Fruit fly (Drosophila melanogaster): Measurements from ENCODE around the gene CG5953.

CG5953 gene

DNA sequence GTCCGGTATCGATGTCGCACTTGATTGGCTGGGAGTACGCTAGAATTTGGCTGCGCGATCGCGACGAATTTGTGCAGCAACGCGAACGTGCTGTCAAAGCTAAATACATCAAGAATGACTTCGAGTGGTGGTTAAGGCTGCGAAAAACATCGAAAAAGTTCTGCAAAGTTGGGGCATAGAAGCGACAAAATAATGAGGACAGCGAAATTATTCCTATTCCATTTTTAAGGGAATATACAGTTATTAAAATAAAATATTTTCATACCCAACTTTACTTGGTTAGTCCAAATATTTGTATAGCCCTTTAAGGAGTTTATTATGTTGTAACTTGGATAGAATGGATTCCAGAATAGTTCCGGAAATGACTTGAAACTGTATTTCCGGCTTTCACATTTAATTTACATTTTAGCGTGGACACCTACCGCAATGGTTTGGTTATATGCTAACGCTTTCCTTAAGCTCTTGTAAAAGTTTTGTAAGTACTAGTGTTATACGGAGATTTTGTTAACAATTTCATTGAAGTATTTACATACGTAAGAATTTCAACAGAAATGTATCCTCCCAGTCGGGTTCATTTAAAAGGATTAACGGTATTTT is 10.4 kb upstream of the CG5953 start (continued):
- peak; percentile 22 for TF ChIP-seq tin (GFP tag; optimal IDR thresholded peaks at IDR 0.05)
- TF ChIP-seq tna (GFP tag; IDR thresholded peaks at IDR 0.05; ENCODE audit: partially characterized antibody) = no peak
- TF ChIP-seq H2.0 (GFP tag; IDR thresholded peaks at IDR 0.05) = peak; percentile 40; the same call in 1 of the 2 replicates
- TF ChIP-seq CrebB (tag; optimal IDR thresholded peaks at IDR 0.05) = peak; percentile 93
- no peak for TF ChIP-seq CG9727 (GFP tag; optimal IDR thresholded peaks at IDR 0.05)
- TF ChIP-seq zf30C (GFP tag; optimal IDR thresholded peaks at IDR 0.05) = no peak
- peak; percentile 77 for TF ChIP-seq CG12744 (GFP tag; optimal IDR thresholded peaks at IDR 0.05)
- peak; percentile 57 for TF ChIP-seq Sox102F (GFP tag; optimal IDR thresholded peaks at IDR 0.05)
- TF ChIP-seq E2f2 (GFP tag; IDR thresholded peaks at IDR 0.05) = peak; percentile 42; the same call in 1 of the 2 replicates
- TF ChIP-seq Elba2 (GFP tag; optimal IDR thresholded peaks at IDR 0.05) = no peak
- TF ChIP-seq Max (GFP tag; optimal IDR thresholded peaks at IDR 0.05) = no peak
- peak; percentile 60 to 79 for TF ChIP-seq Hr51 (GFP tag; optimal IDR thresholded peaks at IDR 0.05)
- no peak for TF ChIP-seq prd (optimal IDR thresholded peaks at IDR 0.05)
- no peak for TF ChIP-seq prd (GFP tag; IDR thresholded peaks at IDR 0.05)
- peak; percentile 74 for TF ChIP-seq CG6254 (GFP tag; optimal IDR thresholded peaks at IDR 0.05)
- TF ChIP-seq unpg (GFP tag; optimal IDR thresholded peaks at IDR 0.05) = peak; percentile 87
- peak; percentile 81 for TF ChIP-seq p53 (GFP tag; optimal IDR thresholded peaks at IDR 0.05)
- TF ChIP-seq onecut (GFP tag; IDR thresholded peaks at IDR 0.05) = no peak
- TF ChIP-seq gem (tag; optimal IDR thresholded peaks at IDR 0.05) = peak; percentile 65
- peak; percentile 66 for TF ChIP-seq crc (GFP tag; optimal IDR thresholded peaks at IDR 0.05)
- no peak for TF ChIP-seq GATAe (GFP tag; conservative IDR thresholded peaks at IDR 0.05)
- peak; percentile 32 for TF ChIP-seq CG12942 (GFP tag; optimal IDR thresholded peaks at IDR 0.05)
- peak; percentile 91 for TF ChIP-seq CG1603 (tag; optimal IDR thresholded peaks at IDR 0.05)
- no peak for TF ChIP-seq Doc3 (GFP tag; IDR thresholded peaks at IDR 0.05; ENCODE audit: partially characterized antibody)
- peak; percentile 85 for TF ChIP-seq Lhr (GFP tag; optimal IDR thresholded peaks at IDR 0.05)
- TF ChIP-seq Sry-β (GFP tag; optimal IDR thresholded peaks at IDR 0.05) = peak; percentile 49
- peak; percentile 39 for TF ChIP-seq NK7.1 (GFP tag; optimal IDR thresholded peaks at IDR 0.05)
- TF ChIP-seq br (optimal IDR thresholded peaks at IDR 0.05) = no peak
- TF ChIP-seq sr (GFP tag; IDR thresholded peaks at IDR 0.05) = peak; percentile 68; the same call in 2 of the 3 replicates
- peak; percentile 85 for TF ChIP-seq CG2875 (GFP tag; optimal IDR thresholded peaks at IDR 0.05)
- TF ChIP-seq tio (GFP tag; optimal IDR thresholded peaks at IDR 0.05) = peak; percentile 60
- peak; percentile 50; the same call in 1 of the 2 replicates for TF ChIP-seq seq (GFP tag; IDR thresholded peaks at IDR 0.05)
- TF ChIP-seq CG8944 (GFP tag; optimal IDR thresholded peaks at IDR 0.05) = peak; percentile 41
- TF ChIP-seq CG33557 (GFP tag; optimal IDR thresholded peaks at IDR 0.05) = peak; percentile 69
- no peak for TF ChIP-seq CG33213 (GFP tag; optimal IDR thresholded peaks at IDR 0.05)
- TF ChIP-seq CG4282 (GFP tag; optimal IDR thresholded peaks at IDR 0.05) = peak; percentile 15
- TF ChIP-seq mld (GFP tag; IDR thresholded peaks at IDR 0.05; ENCODE audit: partially characterized antibody) = no peak
- no peak for TF ChIP-seq ERR (GFP tag; optimal IDR thresholded peaks at IDR 0.05)
- TF ChIP-seq HLHmδ (GFP tag; optimal IDR thresholded peaks at IDR 0.05) = peak; percentile 37
- peak; percentile 63 for TF ChIP-seq twi (tag; optimal IDR thresholded peaks at IDR 0.05)
- peak; percentile 75 for TF ChIP-seq ranshi (GFP tag; IDR thresholded peaks at IDR 0.05)
- peak; percentile 69 for TF ChIP-seq Hand (GFP tag; optimal IDR thresholded peaks at IDR 0.05)
- peak; percentile 96 for TF ChIP-seq CG7987 (GFP tag; optimal IDR thresholded peaks at IDR 0.05)
- TF ChIP-seq CG4404 (GFP tag; IDR thresholded peaks at IDR 0.05) = no peak
- TF ChIP-seq D19B (GFP tag; optimal IDR thresholded peaks at IDR 0.05) = peak; percentile 69
- no peak for TF ChIP-seq HLH3B (GFP tag; IDR thresholded peaks at IDR 0.05)
- peak; percentile 5 for TF ChIP-seq HmgD (GFP tag; optimal IDR thresholded peaks at IDR 0.05)
- TF ChIP-seq Tbp (GFP tag; optimal IDR thresholded peaks at IDR 0.05) = no peak
- TF ChIP-seq salm (tag; optimal IDR thresholded peaks at IDR 0.05) = peak; percentile 68
- no peak for TF ChIP-seq CG9215 (GFP tag; IDR thresholded peaks at IDR 0.05)
